ENCODE assay signal across 4 worm cellular contexts in genomic region chrX:1128503-1129036, ce11.
TF ChIP-seq lines count a peak whose summit lies in the region.

Gene snx-1, plus strand, starts transcription at chrX:1128986.

TF ChIP-seq in whole organism, L2 larva, 48 proteins besides CTCF, POLR2A, EP300 and RAD21 (continues in another document):
- TF ChIP-seq unc-39 (tag; optimal IDR thresholded peaks at IDR 0.05; lab: Kevin White, UChicago) (no peak), nhr-21 (tag; optimal IDR thresholded peaks at IDR 0.05; lab: Kevin White, UChicago) (no peak), ztf-11 (tag; optimal IDR thresholded peaks at IDR 0.05; lab: Kevin White, UChicago) (no peak), unc-55 (GFP tag; optimal IDR thresholded peaks at IDR 0.05; lab: Kevin White, UChicago) (peak; percentile 55), ama-1 (optimal IDR thresholded peaks at IDR 0.05; lab: Kevin White, UChicago) (no peak), sma-9 (GFP tag; optimal IDR thresholded peaks at IDR 0.05; lab: Kevin White, UChicago) (peak; percentile 5), sma-9 (tag; optimal IDR thresholded peaks at IDR 0.05; lab: Kevin White, UChicago) (no peak), sem-4 (tag; optimal IDR thresholded peaks at IDR 0.05; lab: Kevin White, UChicago) (no peak), Y55F3AM.14 (GFP tag; optimal IDR thresholded peaks at IDR 0.05; lab: Kevin White, UChicago) (no peak), gmeb-1 (tag; optimal IDR thresholded peaks at IDR 0.05; lab: Kevin White, UChicago) (peak; percentile 30), ceh-16 (tag; optimal IDR thresholded peaks at IDR 0.05; lab: Kevin White, UChicago) (peak; percentile 18), egl-27 (tag; optimal IDR thresholded peaks at IDR 0.05; lab: Kevin White, UChicago) (no peak), C34F6.9 (tag; optimal IDR thresholded peaks at IDR 0.05; lab: Kevin White, UChicago) (peak; percentile 54), elt-3 (tag; optimal IDR thresholded peaks at IDR 0.05; lab: Kevin White, UChicago) (no peak), ceh-82 (tag; optimal IDR thresholded peaks at IDR 0.05; lab: Kevin White, UChicago) (no peak), lin-39 (tag; optimal IDR thresholded peaks at IDR 0.05; lab: Kevin White, UChicago) (no peak), dmd-4 (tag; optimal IDR thresholded peaks at IDR 0.05; lab: Kevin White, UChicago) (no peak), nhr-129 (tag; optimal IDR thresholded peaks at IDR 0.05; lab: Kevin White, UChicago) (peak; percentile 61), F13H6.1 (tag; optimal IDR thresholded peaks at IDR 0.05; lab: Kevin White, UChicago) (peak; percentile 23), ZK546.5 (tag; optimal IDR thresholded peaks at IDR 0.05; lab: Kevin White, UChicago) (no peak), mdl-1 (tag; optimal IDR thresholded peaks at IDR 0.05; lab: Kevin White, UChicago) (peak in 1 of 2 experiments; percentile 68), sma-3 (GFP tag; optimal IDR thresholded peaks at IDR 0.05; lab: Kevin White, UChicago) (peak; percentile 62), nhr-25 (tag; optimal IDR thresholded peaks at IDR 0.05; lab: Kevin White, UChicago) (peak; percentile 21), alr-1 (tag; optimal IDR thresholded peaks at IDR 0.05; lab: Kevin White, UChicago) (no peak)

TF ChIP-seq in whole organism, L4 larva, 104 proteins besides CTCF, POLR2A, EP300 and RAD21 (continues in another document):
- TF ChIP-seq dmd-6 (GFP tag; IDR thresholded peaks at IDR 0.05; lab: Robert Waterston, UW) (peak; percentile 59), mep-1 (tag; optimal IDR thresholded peaks at IDR 0.05; lab: Kevin White, UChicago) (peak; percentile 74), nhr-48 (tag; optimal IDR thresholded peaks at IDR 0.05; lab: Kevin White, UChicago) (no peak), dpl-1 (GFP tag; optimal IDR thresholded peaks at IDR 0.05; lab: Kevin White, UChicago) (peak; percentile 16), pqm-1 (tag; optimal IDR thresholded peaks at IDR 0.05; lab: Kevin White, UChicago) (peak; percentile 18), daf-12 (tag; optimal IDR thresholded peaks at IDR 0.05; lab: Kevin White, UChicago) (no peak), lsy-2 (tag; optimal IDR thresholded peaks at IDR 0.05; lab: Kevin White, UChicago) (peak in 1 of 2 experiments; percentile 66), F49E8.2 (tag; optimal IDR thresholded peaks at IDR 0.05; lab: Kevin White, UChicago; ENCODE audit: borderline replicate concordance) (no peak), spr-3 (GFP tag; optimal IDR thresholded peaks at IDR 0.05; lab: Kevin White, UChicago) (no peak), nhr-28 (tag; optimal IDR thresholded peaks at IDR 0.05; lab: Kevin White, UChicago) (peak; percentile 81), dve-1 (tag; optimal IDR thresholded peaks at IDR 0.05; lab: Kevin White, UChicago; ENCODE audit: insufficient read depth) (peak; percentile 51), mxl-3 (GFP tag; optimal IDR thresholded peaks at IDR 0.05; lab: Kevin White, UChicago) (peak; percentile 96), hlh-30 (tag; optimal IDR thresholded peaks at IDR 0.05; lab: Kevin White, UChicago; ENCODE audit: insufficient read depth) (peak; percentile 94), pha-4 (GFP tag; IDR thresholded peaks at IDR 0.05; lab: Robert Waterston, UW) (no peak), pha-4 (tag; optimal IDR thresholded peaks at IDR 0.05; lab: Kevin White, UChicago) (no peak), attf-4 (tag; optimal IDR thresholded peaks at IDR 0.05; lab: Kevin White, UChicago) (no peak), hmg-1.1 (GFP tag; IDR thresholded peaks at IDR 0.05; lab: Robert Waterston, UW) (peak; percentile 46), nhr-6 (tag; optimal IDR thresholded peaks at IDR 0.05; lab: Kevin White, UChicago) (peak; percentile 74), zfp-3 (GFP tag; conservative IDR thresholded peaks at IDR 0.05; lab: Robert Waterston, UW) (no peak), tra-1 (GFP tag; IDR thresholded peaks at IDR 0.05; lab: Robert Waterston, UW) (0 out of 2 replicates have a peak, but pooled peaks have one; percentile 19), lin-38 (GFP tag; IDR thresholded peaks at IDR 0.05; lab: Robert Waterston, UW) (peak; percentile 92), hif-1 (tag; optimal IDR thresholded peaks at IDR 0.05; lab: Kevin White, UChicago) (peak in 1 of 2 experiments; percentile 52)

TF ChIP-seq in whole organism, late embryonic, 69 proteins besides CTCF, POLR2A, EP300 and RAD21:
- TF ChIP-seq ref-2 (tag; optimal IDR thresholded peaks at IDR 0.05; lab: Kevin White, UChicago) (peak; percentile 36), ceh-6 (GFP tag; optimal IDR thresholded peaks at IDR 0.05; lab: Kevin White, UChicago) (peak; percentile 6), hlh-30 (tag; optimal IDR thresholded peaks at IDR 0.05; lab: Kevin White, UChicago; ENCODE audit: insufficient read depth) (peak; percentile 51), unc-42 (tag; optimal IDR thresholded peaks at IDR 0.05; lab: Kevin White, UChicago) (peak; percentile 18), npax-4 (tag; optimal IDR thresholded peaks at IDR 0.05; lab: Kevin White, UChicago) (no peak), ama-1 (optimal IDR thresholded peaks at IDR 0.05; lab: Kevin White, UChicago) (no peak), sox-4 (tag; optimal IDR thresholded peaks at IDR 0.05; lab: Kevin White, UChicago) (no peak), hlh-8 (tag; optimal IDR thresholded peaks at IDR 0.05; lab: Kevin White, UChicago) (peak; percentile 6), sdc-2 (tag; optimal IDR thresholded peaks at IDR 0.05; lab: Kevin White, UChicago) (peak; percentile 41), ceh-18 (tag; optimal IDR thresholded peaks at IDR 0.05; lab: Kevin White, UChicago) (peak; percentile 35), fkh-10 (GFP tag; optimal IDR thresholded peaks at IDR 0.05; lab: Kevin White, UChicago) (no peak), ceh-31 (tag; optimal IDR thresholded peaks at IDR 0.05; lab: Kevin White, UChicago) (peak; percentile 38), nfya-1 (tag; optimal IDR thresholded peaks at IDR 0.05; lab: Kevin White, UChicago) (peak; percentile 24), pros-1 (tag; optimal IDR thresholded peaks at IDR 0.05; lab: Kevin White, UChicago) (no peak), pqm-1 (tag; optimal IDR thresholded peaks at IDR 0.05; lab: Kevin White, UChicago) (no peak), tbx-2 (tag; optimal IDR thresholded peaks at IDR 0.05; lab: Kevin White, UChicago) (peak; percentile 11)

TF ChIP-seq in whole organism, mixed stage, embryonic, 35 proteins besides CTCF, POLR2A, EP300 and RAD21:
- TF ChIP-seq sptf-1 (tag; optimal IDR thresholded peaks at IDR 0.05; lab: Kevin White, UChicago) (peak; percentile 52), ceh-39 (tag; optimal IDR thresholded peaks at IDR 0.05; lab: Kevin White, UChicago) (peak; percentile 25), lin-13 (tag; optimal IDR thresholded peaks at IDR 0.05; lab: Kevin White, UChicago) (peak; percentile 78), cnd-1 (tag; optimal IDR thresholded peaks at IDR 0.05; lab: Kevin White, UChicago) (peak; percentile 38), hlh-1 (tag; optimal IDR thresholded peaks at IDR 0.05; lab: Kevin White, UChicago) (no peak), flh-1 (GFP tag; optimal IDR thresholded peaks at IDR 0.05; lab: Kevin White, UChicago) (no peak), ceh-83 (GFP tag; optimal IDR thresholded peaks at IDR 0.05; lab: Kevin White, UChicago) (no peak), nhr-237 (tag; optimal IDR thresholded peaks at IDR 0.05; lab: Kevin White, UChicago) (peak; percentile 35), ces-1 (GFP tag; optimal IDR thresholded peaks at IDR 0.05; lab: Kevin White, UChicago) (no peak), nhr-2 (tag; optimal IDR thresholded peaks at IDR 0.05; lab: Kevin White, UChicago) (peak; percentile 21), pha-4 (tag; optimal IDR thresholded peaks at IDR 0.05; lab: Kevin White, UChicago) (peak; percentile 20), mab-5 (tag; optimal IDR thresholded peaks at IDR 0.05; lab: Kevin White, UChicago) (no peak), drap-1 (GFP tag; optimal IDR thresholded peaks at IDR 0.05; lab: Kevin White, UChicago) (peak; percentile 26), M03D4.4 (tag; optimal IDR thresholded peaks at IDR 0.05; lab: Kevin White, UChicago) (peak; percentile 29), mep-1 (tag; optimal IDR thresholded peaks at IDR 0.05; lab: Kevin White, UChicago) (peak; percentile 1)
